Fruit fly (Drosophila melanogaster): ENCODE results near the gene ppk18.

The ppk18 gene

DNA sequence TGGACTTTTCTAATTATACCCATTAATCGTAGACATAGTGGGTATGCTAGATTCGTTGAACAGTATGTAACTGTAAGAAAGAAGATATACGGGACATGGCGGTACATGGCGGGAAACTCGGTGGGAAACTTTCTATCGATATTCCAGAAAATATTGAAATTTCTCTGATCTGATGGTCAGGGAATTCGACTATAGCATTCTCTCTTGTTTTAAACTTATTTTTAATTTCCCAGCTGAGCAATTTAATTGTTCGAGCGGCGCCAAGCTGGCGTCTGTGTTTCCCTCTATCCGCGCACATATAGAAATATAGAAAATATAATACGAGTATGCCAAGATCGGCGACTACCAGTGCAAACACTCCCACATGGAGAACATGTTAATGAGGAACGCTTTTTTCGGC, 8.4 kb upstream of the ppk18 start (continued):
- TF ChIP-seq bab2 (GFP tag; optimal IDR thresholded peaks at IDR 0.05) (no peak), Optix (GFP tag; IDR thresholded peaks at IDR 0.05) (no peak), lmd (GFP tag; IDR thresholded peaks at IDR 0.05) (peak; percentile 48; the same call in 1 of the 2 replicates), CG17328 (GFP tag; IDR thresholded peaks at IDR 0.05) (no peak), Fer2 (tag; optimal IDR thresholded peaks at IDR 0.05) (no peak), Dbx (GFP tag; IDR thresholded peaks at IDR 0.05) (0 out of 3 replicates have a peak, but pooled peaks have one; percentile 16), CG9215 (GFP tag; IDR thresholded peaks at IDR 0.05) (no peak), CG14441 (GFP tag; IDR thresholded peaks at IDR 0.05) (0 out of 2 replicates have a peak, but pooled peaks have one; percentile 10), gce (GFP tag; IDR thresholded peaks at IDR 0.05) (no peak), ssp (GFP tag; IDR thresholded peaks at IDR 0.05) (no peak), D (optimal IDR thresholded peaks at IDR 0.05) (no peak), D (GFP tag; optimal IDR thresholded peaks at IDR 0.05) (no peak), Kr (GFP tag; optimal IDR thresholded peaks at IDR 0.05) (no peak), Side (GFP tag; optimal IDR thresholded peaks at IDR 0.05) (no peak), trem (tag; optimal IDR thresholded peaks at IDR 0.05) (no peak), fru (optimal IDR thresholded peaks at IDR 0.05) (no peak), Awh (GFP tag; IDR thresholded peaks at IDR 0.05) (no peak), Abd-B (GFP tag; optimal IDR thresholded peaks at IDR 0.05) (no peak), D19B (GFP tag; optimal IDR thresholded peaks at IDR 0.05) (peak; percentile 62), pzg (GFP tag; optimal IDR thresholded peaks at IDR 0.05) (no peak), so (GFP tag; IDR thresholded peaks at IDR 0.05) (no peak), stc (GFP tag; IDR thresholded peaks at IDR 0.05) (no peak), CG10565 (GFP tag; optimal IDR thresholded peaks at IDR 0.05) (no peak), psq (GFP tag; optimal IDR thresholded peaks at IDR 0.05) (no peak), H15 (GFP tag; IDR thresholded peaks at IDR 0.05) (no peak), CG6791 (GFP tag; IDR thresholded peaks at IDR 0.05; ENCODE audit: partially characterized antibody) (no peak), wek (GFP tag; optimal IDR thresholded peaks at IDR 0.05) (no peak), Ada2b (GFP tag; IDR thresholded peaks at IDR 0.05) (no peak), CG16779 (GFP tag; IDR thresholded peaks at IDR 0.05) (no peak), exex (tag; optimal IDR thresholded peaks at IDR 0.05) (no peak), CG2889 (GFP tag; IDR thresholded peaks at IDR 0.05) (no peak), tin (GFP tag; optimal IDR thresholded peaks at IDR 0.05) (no peak), oc (tag; optimal IDR thresholded peaks at IDR 0.05) (no peak), CG30403 (GFP tag; optimal IDR thresholded peaks at IDR 0.05) (peak; percentile 41), usp (GFP tag; optimal IDR thresholded peaks at IDR 0.05) (no peak), CG15269 (tag; optimal IDR thresholded peaks at IDR 0.05) (peak; percentile 66), sqz (GFP tag; optimal IDR thresholded peaks at IDR 0.05) (no peak), Opbp (GFP tag; IDR thresholded peaks at IDR 0.05; ENCODE audit: partially characterized antibody) (no peak), CG17385 (GFP tag; optimal IDR thresholded peaks at IDR 0.05) (peak; percentile 16), unpg (GFP tag; optimal IDR thresholded peaks at IDR 0.05) (peak; percentile 26), CG12769 (tag; optimal IDR thresholded peaks at IDR 0.05) (peak; percentile 71), NfI (GFP tag; optimal IDR thresholded peaks at IDR 0.05) (no peak), zen (tag; optimal IDR thresholded peaks at IDR 0.05) (no peak), HLHmδ (GFP tag; optimal IDR thresholded peaks at IDR 0.05) (no peak), MBD-R2 (GFP tag; IDR thresholded peaks at IDR 0.05) (no peak), ind (GFP tag; optimal IDR thresholded peaks at IDR 0.05) (no peak), CG4328 (GFP tag; optimal IDR thresholded peaks at IDR 0.05) (no peak), CG15011 (GFP tag; optimal IDR thresholded peaks at IDR 0.05) (no peak), CrebB (tag; optimal IDR thresholded peaks at IDR 0.05) (no peak), CG6813 (GFP tag; optimal IDR thresholded peaks at IDR 0.05) (no peak), gsb (GFP tag; IDR thresholded peaks at IDR 0.05) (no peak), CG16815 (GFP tag; optimal IDR thresholded peaks at IDR 0.05) (peak; percentile 3), CG15514 (GFP tag; optimal IDR thresholded peaks at IDR 0.05) (no peak)
